Fruit fly (Drosophila melanogaster) whole organism, embryonic: ENCODE results near the gene Iyd.
A peak's percentile ranks its signal among the peaks of the same experiment; 100 is the strongest.

ENCODE experiments used
- C15 ChIP-seq: fragments of 200-800 bp; sonication (Bioruptor generic); IDR thresholded peaks from 3 replicates; pipeline ENCODE4 v1.3.6; 2022; ENCODE audit warnings: missing biosample characterization, missing genetic modification characterization
- CG11696 ChIP-seq: fragments of 200-800 bp; sonication (Bioruptor generic); IDR thresholded peaks from 2 replicates; pipeline ENCODE4 v1.3.6; 2022; ENCODE audit warnings: missing biosample characterization, missing genetic modification characterization
- CG12104 ChIP-seq: fragments of 200-800 bp; sonication (Bioruptor generic); optimal IDR thresholded peaks from 3 replicates; lab custom pipeline; 2016; ENCODE audit warnings: missing biosample characterization, missing genetic modification characterization
- CG12391 ChIP-seq: fragments of 200-800 bp; sonication (Bioruptor generic); optimal IDR thresholded peaks from 3 replicates; lab custom pipeline; 2018; ENCODE audit warnings: missing biosample characterization, mild to moderate bottlenecking, missing genetic modification characterization, moderate library complexity
- CG14710 ChIP-seq: fragments of 200-800 bp; sonication (Bioruptor generic); optimal IDR thresholded peaks from 3 replicates; lab custom pipeline; 2019; ENCODE audit warnings: missing biosample characterization, mild to moderate bottlenecking, missing genetic modification characterization, moderate library complexity
- CG1529 ChIP-seq: fragments of 200-800 bp; sonication (Bioruptor generic); optimal IDR thresholded peaks from 3 replicates; lab custom pipeline; 2018; ENCODE audit warnings: missing biosample characterization, missing genetic modification characterization
- CG17802 ChIP-seq: fragments of 200-800 bp; sonication (Bioruptor generic); optimal IDR thresholded peaks from 2 replicates; lab custom pipeline; 2018; ENCODE audit warnings: missing biosample characterization, mild to moderate bottlenecking, missing genetic modification characterization, moderate library complexity
- CG18011 ChIP-seq: fragments of 200-800 bp; sonication (Bioruptor generic); optimal IDR thresholded peaks from 2 replicates; lab custom pipeline; 2017; ENCODE audit warnings: missing biosample characterization, missing genetic modification characterization, mild to moderate bottlenecking, moderate library complexity, missing genotype
- CG18599 ChIP-seq: fragments of 200-800 bp; sonication (Bioruptor generic); optimal IDR thresholded peaks from 3 replicates; lab custom pipeline; 2017; ENCODE audit warnings: missing biosample characterization, missing genetic modification characterization, mild to moderate bottlenecking, moderate library complexity, missing genetic modification reagents
- CG2875 ChIP-seq: fragments of 200-800 bp; sonication (Bioruptor generic); optimal IDR thresholded peaks from 2 replicates; lab custom pipeline; 2017; ENCODE audit warnings: missing biosample characterization, mild to moderate bottlenecking, missing genetic modification characterization, missing genetic modification reagents
- CG34422 ChIP-seq: fragments of 200-800 bp; sonication (Bioruptor generic); IDR thresholded peaks from 3 replicates; pipeline ENCODE4 v1.3.6; 2022; ENCODE audit warnings: missing biosample characterization, missing genetic modification characterization
- CG4328 ChIP-seq: fragments of 200-800 bp; sonication (Bioruptor generic); optimal IDR thresholded peaks from 3 replicates; lab custom pipeline; 2017; ENCODE audit warnings: missing biosample characterization, missing genetic modification reagents, missing genetic modification characterization
- CG4617 ChIP-seq: fragments of 200-800 bp; sonication (Bioruptor generic); optimal IDR thresholded peaks from 3 replicates; lab custom pipeline; 2016; ENCODE audit warnings: missing biosample characterization, missing genetic modification characterization, borderline replicate concordance
- CG5180 ChIP-seq: fragments of 200-800 bp; sonication (Bioruptor generic); optimal IDR thresholded peaks from 3 replicates; lab custom pipeline; 2017; ENCODE audit warnings: missing biosample characterization, missing genetic modification characterization, mild to moderate bottlenecking, moderate library complexity, missing genetic modification reagents
- CG6254 ChIP-seq: fragments of 200-800 bp; sonication (Bioruptor generic); optimal IDR thresholded peaks from 3 replicates; lab custom pipeline; 2017; ENCODE audit warnings: mild to moderate bottlenecking, missing biosample characterization, missing genetic modification reagents, missing genetic modification characterization
- CG6854 ChIP-seq: fragments of 200-800 bp; sonication (Bioruptor generic); optimal IDR thresholded peaks from 3 replicates; lab custom pipeline; 2017; ENCODE audit warnings: missing biosample characterization, mild to moderate bottlenecking, missing genetic modification characterization
- CG8765 ChIP-seq: fragments of 200-800 bp; sonication (Bioruptor generic); IDR thresholded peaks from 2 replicates; pipeline ENCODE4 v1.3.6; 2022; ENCODE audit warnings: missing biosample characterization, missing genetic modification characterization
- CG9437 ChIP-seq: fragments of 200-800 bp; sonication (Bioruptor generic); optimal IDR thresholded peaks from 2 replicates; lab custom pipeline; 2018; ENCODE audit warnings: missing biosample characterization, mild to moderate bottlenecking, missing genetic modification characterization
- CG9609 ChIP-seq: fragments of 200-800 bp; sonication (Bioruptor generic); optimal IDR thresholded peaks from 3 replicates; lab custom pipeline; 2016; ENCODE audit warnings: missing biosample characterization, missing genetic modification characterization
- CG9817 ChIP-seq: fragments of 200-800 bp; sonication (Bioruptor generic); optimal IDR thresholded peaks from 2 replicates; lab custom pipeline; 2018; ENCODE audit warnings: missing biosample characterization, mild to moderate bottlenecking, missing genetic modification characterization, moderate library complexity
- CG9876 ChIP-seq: fragments of 200-800 bp; sonication (Bioruptor generic); optimal IDR thresholded peaks from 2 replicates; lab custom pipeline; 2016; ENCODE audit warnings: missing biosample characterization, missing genetic modification characterization
- CrebB ChIP-seq: fragments of 200-800 bp; sonication (Bioruptor generic); optimal IDR thresholded peaks from 3 replicates; lab custom pipeline; 2018; ENCODE audit warnings: missing biosample characterization, mild to moderate bottlenecking, missing genetic modification characterization
- Dek ChIP-seq: fragments of 200-800 bp; sonication (Bioruptor generic); optimal IDR thresholded peaks from 3 replicates; lab custom pipeline; 2019; ENCODE audit warnings: missing biosample characterization, mild to moderate bottlenecking, missing genetic modification characterization, moderate library complexity
- Dfd ChIP-seq, 2 experiments: fragments of >200 bp; optimal IDR thresholded peaks; 2 replicates each; lab custom pipeline; 2017; ENCODE audit warnings: missing biosample characterization in 2 of 2, missing genetic modification characterization in 2 of 2
- Doc2 ChIP-seq: fragments of 200-800 bp; sonication (Bioruptor generic); IDR thresholded peaks from 2 replicates; pipeline ENCODE4 v1.3.6; 2022; ENCODE audit warnings: missing biosample characterization, missing genetic modification characterization
- Drgx ChIP-seq: fragments of 200-800 bp; sonication (Bioruptor generic); IDR thresholded peaks from 2 replicates; pipeline ENCODE4 v1.3.6; 2022; ENCODE audit warnings: missing biosample characterization, missing genetic modification characterization
- ERR ChIP-seq: fragments of 200-800 bp; sonication (Bioruptor generic); optimal IDR thresholded peaks from 2 replicates; lab custom pipeline; 2016; ENCODE audit warnings: missing biosample characterization, missing genetic modification characterization
- Fer1 ChIP-seq: fragments of 200-800 bp; sonication (Bioruptor generic); optimal IDR thresholded peaks from 2 replicates; lab custom pipeline; 2017; ENCODE audit warnings: missing biosample characterization, mild to moderate bottlenecking, missing genetic modification characterization
- Fer3 ChIP-seq: fragments of 200-800 bp; sonication (Bioruptor generic); optimal IDR thresholded peaks from 2 replicates; lab custom pipeline; 2018; ENCODE audit warnings: missing biosample characterization, mild to moderate bottlenecking, missing genetic modification characterization, moderate library complexity
- HLHmδ ChIP-seq: fragments of 200-800 bp; sonication (Bioruptor generic); optimal IDR thresholded peaks from 2 replicates; lab custom pipeline; 2018; ENCODE audit warnings: missing biosample characterization, mild to moderate bottlenecking, missing genetic modification characterization, moderate library complexity
- Mes4 ChIP-seq: fragments of 200-800 bp; sonication (Bioruptor generic); optimal IDR thresholded peaks from 2 replicates; lab custom pipeline; 2016; ENCODE audit warnings: missing biosample characterization, missing genetic modification characterization
- NC2α ChIP-seq: fragments of 200-800 bp; sonication (Bioruptor generic); optimal IDR thresholded peaks from 2 replicates; lab custom pipeline; 2016; ENCODE audit warnings: missing biosample characterization, missing genetic modification characterization
- Six4 ChIP-seq: fragments of 200-800 bp; sonication (Bioruptor generic); optimal IDR thresholded peaks from 2 replicates; lab custom pipeline; 2016; ENCODE audit warnings: missing biosample characterization, missing genetic modification characterization
- al ChIP-seq: fragments of 200-800 bp; sonication (Bioruptor generic); IDR thresholded peaks from 2 replicates; pipeline ENCODE4 v1.3.6; 2022; ENCODE audit warnings: missing biosample characterization, missing genetic modification characterization
- bbx ChIP-seq: fragments of 200-800 bp; sonication (Bioruptor generic); IDR thresholded peaks from 2 replicates; pipeline ENCODE4 v1.3.6; 2022; ENCODE audit warnings: missing biosample characterization, missing genetic modification characterization; ENCODE audit not compliant: partially characterized antibody
- btn ChIP-seq: fragments of 200-800 bp; sonication (Bioruptor generic); optimal IDR thresholded peaks from 2 replicates; lab custom pipeline; 2016; ENCODE audit warnings: missing biosample characterization, missing genetic modification characterization
- crol ChIP-seq: fragments of 200-800 bp; sonication (Bioruptor generic); IDR thresholded peaks from 2 replicates; pipeline ENCODE4 v1.3.6; 2022; ENCODE audit warnings: missing biosample characterization, missing genetic modification characterization
- danr ChIP-seq: fragments of 200-800 bp; sonication (Bioruptor generic); IDR thresholded peaks from 2 replicates; pipeline ENCODE4 v1.3.6; 2022; ENCODE audit warnings: missing biosample characterization, missing genetic modification characterization
- fd64A ChIP-seq: fragments of 200-800 bp; sonication (Bioruptor generic); optimal IDR thresholded peaks from 3 replicates; lab custom pipeline; 2018; ENCODE audit warnings: missing biosample characterization, mild to moderate bottlenecking, missing genetic modification characterization
- her ChIP-seq: fragments of 200-800 bp; sonication (Bioruptor generic); optimal IDR thresholded peaks from 2 replicates; lab custom pipeline; 2016; ENCODE audit warnings: missing biosample characterization, missing genetic modification characterization
- inv ChIP-seq: fragments of 200-800 bp; sonication (Bioruptor generic); IDR thresholded peaks from 2 replicates; pipeline ENCODE4 v1.3.6; 2022; ENCODE audit warnings: missing biosample characterization, missing genetic modification characterization; ENCODE audit not compliant: partially characterized antibody
- nerfin-1 ChIP-seq: fragments of 200-800 bp; sonication (Bioruptor generic); optimal IDR thresholded peaks from 3 replicates; lab custom pipeline; 2019; ENCODE audit warnings: missing biosample characterization, mild to moderate bottlenecking, missing genetic modification characterization, moderate library complexity
- p53 ChIP-seq: fragments of 200-800 bp; sonication (Bioruptor generic); optimal IDR thresholded peaks from 2 replicates; lab custom pipeline; 2016; ENCODE audit warnings: missing biosample characterization, missing genetic modification characterization
- pita ChIP-seq: fragments of 200-800 bp; sonication (Bioruptor generic); optimal IDR thresholded peaks from 2 replicates; lab custom pipeline; 2017; ENCODE audit warnings: missing biosample characterization, mild to moderate bottlenecking, missing genetic modification characterization
- pnt ChIP-seq: fragments of 200-800 bp; sonication (Bioruptor generic); optimal IDR thresholded peaks from 3 replicates; lab custom pipeline; 2016; ENCODE audit warnings: missing biosample characterization, missing genetic modification characterization
- sisA ChIP-seq: fragments of 200-800 bp; sonication (Bioruptor generic); IDR thresholded peaks from 2 replicates; pipeline ENCODE4 v1.3.6; 2022; ENCODE audit warnings: missing biosample characterization, missing genetic modification characterization
- tll ChIP-seq, 2 experiments: fragments of 200-800 bp in 1 of 2; fragments of >200 bp in 1 of 2; sonication (Bioruptor generic) in 1 of 2; optimal IDR thresholded peaks; 2 replicates each; lab custom pipeline; 2017 to 2019; ENCODE audit warnings: missing biosample characterization in 2 of 2, missing genetic modification characterization in 2 of 2, mild to moderate bottlenecking in 1 of 2, moderate library complexity in 1 of 2
- z ChIP-seq: fragments of 200-800 bp; sonication (Bioruptor generic); IDR thresholded peaks from 3 replicates; pipeline ENCODE4 v1.3.6; 2022; ENCODE audit warnings: missing biosample characterization, missing genetic modification characterization
- zen2 ChIP-seq: fragments of 200-800 bp; sonication (Bioruptor generic); IDR thresholded peaks from 3 replicates; pipeline ENCODE4 v1.3.6; 2022; ENCODE audit warnings: missing biosample characterization, missing genetic modification characterization; ENCODE audit not compliant: partially characterized antibody

Iyd gene

DNA sequence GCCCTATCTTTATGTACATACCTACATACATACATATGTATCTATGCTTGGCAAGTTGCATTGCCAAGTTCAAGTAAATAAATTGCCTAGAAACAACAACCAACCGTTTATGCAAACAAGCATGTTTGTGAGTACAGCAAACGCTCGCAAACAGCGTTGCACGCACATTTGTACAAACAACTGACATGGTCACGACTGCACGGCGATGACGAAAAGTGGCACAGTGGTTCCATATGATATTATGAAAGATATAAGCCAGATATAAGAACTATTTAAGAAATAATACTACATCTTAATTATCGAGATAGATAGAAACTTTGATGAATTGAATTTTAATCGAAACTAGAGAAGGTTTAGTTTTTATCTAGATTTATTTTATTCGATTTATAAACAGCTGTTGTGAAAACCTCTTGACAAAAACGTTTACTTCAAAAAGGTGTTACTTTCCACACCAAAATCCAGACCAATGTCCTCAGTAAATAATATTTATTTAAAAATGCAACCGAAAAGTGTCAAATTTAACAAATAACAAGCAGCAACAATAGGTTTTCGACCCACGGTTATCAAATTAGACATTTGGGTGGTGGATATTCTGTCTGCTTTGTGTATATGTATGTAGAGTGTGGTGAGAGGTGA lies 6.1 kb downstream of the Iyd start (continued):
- TF ChIP-seq CG17802 (peak; percentile 3), CrebB (tag; lab: Kevin White, UChicago) (peak; percentile 26), Mes4 (GFP tag; lab: Kevin White, UChicago) (peak; percentile 85), pnt (GFP tag; lab: Kevin White, UChicago) (peak; percentile 69), Dfd (GFP tag; optimal IDR thresholded peaks at IDR 0.05; lab: Kevin White, UChicago) (no peak), CG1529 (GFP tag; lab: Kevin White, UChicago) (peak; percentile 94), CG8765 (GFP tag; lab: Robert Waterston, UW) (peak; percentile 50), tll (GFP tag; optimal IDR thresholded peaks at IDR 0.05; lab: Kevin White, UChicago) (peak in 1 of 2 experiments; percentile 74), NC2α (GFP tag; lab: Kevin White, UChicago) (peak; percentile 87), CG5180 (GFP tag; lab: Kevin White, UChicago) (peak; percentile 86), al (GFP tag; lab: Robert Waterston, UW) (peak; percentile 47; the same call in 1 of the 2 replicates), Six4 (GFP tag; lab: Kevin White, UChicago) (peak; percentile 92), pita (GFP tag; lab: Kevin White, UChicago) (no peak), CG2875 (GFP tag; lab: Kevin White, UChicago) (peak; percentile 90), Fer3 (tag; lab: Kevin White, UChicago) (peak; percentile 52), CG14710 (tag; lab: Kevin White, UChicago) (peak; percentile 91), Dek (tag; lab: Kevin White, UChicago) (peak; percentile 76), nerfin-1 (tag; lab: Kevin White, UChicago) (peak; percentile 59), btn (GFP tag; lab: Kevin White, UChicago) (peak; percentile 70), CG12104 (GFP tag; lab: Kevin White, UChicago) (peak; percentile 87), CG9876 (peak; percentile 23), ERR (GFP tag; lab: Kevin White, UChicago) (no peak), p53 (GFP tag; lab: Kevin White, UChicago) (peak; percentile 39), CG9437 (GFP tag; lab: Kevin White, UChicago) (peak; percentile 96), Doc2 (GFP tag; lab: Robert Waterston, UW) (peak; percentile 49; the same call in 1 of the 2 replicates), danr (GFP tag; lab: Robert Waterston, UW) (peak; percentile 58; the same call in 1 of the 2 replicates), fd64A (GFP tag; lab: Kevin White, UChicago) (peak; percentile 45), CG18599 (GFP tag; lab: Kevin White, UChicago) (peak; percentile 85), CG6854 (GFP tag; lab: Kevin White, UChicago) (peak; percentile 76), bbx (no peak), CG18011 (GFP tag; lab: Kevin White, UChicago) (peak; percentile 77), CG9609 (peak; percentile 54), sisA (GFP tag; lab: Robert Waterston, UW) (peak; percentile 74), zen2 (no peak), her (peak; percentile 54), Drgx (peak; percentile 79), CG9817 (tag; lab: Kevin White, UChicago) (peak; percentile 45), HLHmδ (peak; percentile 65), CG6254 (GFP tag; lab: Kevin White, UChicago) (peak; percentile 85), C15 (GFP tag; lab: Robert Waterston, UW) (0 out of 3 replicates have a peak, but pooled peaks have one; percentile 39), CG34422 (peak; percentile 74), CG11696 (GFP tag; lab: Robert Waterston, UW) (peak; percentile 46), CG4328 (GFP tag; lab: Kevin White, UChicago) (peak; percentile 44), CG4617 (GFP tag; lab: Kevin White, UChicago) (peak; percentile 64), CG12391 (tag; lab: Kevin White, UChicago) (peak; percentile 96), Fer1 (peak; percentile 91), crol (GFP tag; lab: Robert Waterston, UW) (no peak), inv (GFP tag; lab: Robert Waterston, UW) (no peak; the same call in 1 of the 2 replicates), z (GFP tag; lab: Robert Waterston, UW) (peak; percentile 76; the same call in 1 of the 3 replicates)
